Fruit fly (Drosophila melanogaster) whole organism, embryonic: ENCODE measurements around the gene CG6656.

Experiments
- CG10147 ChIP-seq: fragments of 200-800 bp; sonication (Bioruptor generic); optimal IDR thresholded peaks from 2 replicates; lab custom pipeline; 2019; ENCODE audit warnings: missing biosample characterization, mild to moderate bottlenecking, missing genetic modification characterization, moderate library complexity
- CG17829 ChIP-seq: fragments of 200-800 bp; optimal IDR thresholded peaks from 2 replicates; lab custom pipeline; 2019; ENCODE audit warnings: missing biosample characterization, mild to moderate bottlenecking, missing genetic modification characterization, moderate library complexity
- CG6683 ChIP-seq: fragments of 200-800 bp; sonication (Bioruptor generic); optimal IDR thresholded peaks from 2 replicates; lab custom pipeline; 2017; ENCODE audit warnings: missing biosample characterization, mild to moderate bottlenecking, missing genetic modification characterization, missing genetic modification reagents
- CG7963 ChIP-seq: fragments of 200-800 bp; sonication (Bioruptor generic); IDR thresholded peaks from 3 replicates; pipeline ENCODE4 v1.3.6; 2022; ENCODE audit warnings: missing biosample characterization, missing genetic modification characterization; ENCODE audit not compliant: partially characterized antibody
- HLH54F ChIP-seq: fragments of 200-800 bp; sonication (Bioruptor generic); optimal IDR thresholded peaks from 3 replicates; lab custom pipeline; 2016; ENCODE audit warnings: missing biosample characterization, missing genetic modification characterization
- Taf1 ChIP-seq: fragments of 200-800 bp; sonication (Bioruptor generic); IDR thresholded peaks from 2 replicates; pipeline ENCODE4 v1.3.6; 2022; ENCODE audit warnings: missing biosample characterization, missing genetic modification characterization
- hth ChIP-seq: fragments of >200 bp; optimal IDR thresholded peaks from 2 replicates; lab custom pipeline; 2017; ENCODE audit warnings: inconsistent platforms
- kah ChIP-seq: fragments of 200-800 bp; sonication (Bioruptor generic); optimal IDR thresholded peaks from 2 replicates; lab custom pipeline; 2018; ENCODE audit warnings: missing biosample characterization, mild to moderate bottlenecking, missing genetic modification characterization
- pan ChIP-seq, 4 experiments: fragments of >200 bp in 3 of 4; fragments of 200-800 bp in 1 of 4; sonication (Bioruptor generic) in 1 of 4; optimal IDR thresholded peaks in 3 of 4; IDR thresholded peaks in 1 of 4; 2 replicates each; pipeline versions ENCODE4 v1.3.6 to Lab custom; 2017 to 2022; ENCODE audit warnings: missing biosample characterization in 2 of 4, missing genetic modification characterization in 2 of 4, mixed read lengths in 1 of 4
- tll ChIP-seq, 2 experiments: fragments of 200-800 bp in 1 of 2; fragments of >200 bp in 1 of 2; sonication (Bioruptor generic) in 1 of 2; optimal IDR thresholded peaks; 2 replicates each; lab custom pipeline; 2017 to 2019; ENCODE audit warnings: missing biosample characterization in 2 of 2, missing genetic modification characterization in 2 of 2, mild to moderate bottlenecking in 1 of 2, moderate library complexity in 1 of 2
- yki ChIP-seq: fragments of >200 bp; optimal IDR thresholded peaks from 3 replicates; lab custom pipeline; 2018
- zfh2 ChIP-seq: fragments of 200-800 bp; sonication (Bioruptor generic); optimal IDR thresholded peaks from 2 replicates; lab custom pipeline; 2016; ENCODE audit warnings: missing biosample characterization, missing genetic modification characterization

DNA sequence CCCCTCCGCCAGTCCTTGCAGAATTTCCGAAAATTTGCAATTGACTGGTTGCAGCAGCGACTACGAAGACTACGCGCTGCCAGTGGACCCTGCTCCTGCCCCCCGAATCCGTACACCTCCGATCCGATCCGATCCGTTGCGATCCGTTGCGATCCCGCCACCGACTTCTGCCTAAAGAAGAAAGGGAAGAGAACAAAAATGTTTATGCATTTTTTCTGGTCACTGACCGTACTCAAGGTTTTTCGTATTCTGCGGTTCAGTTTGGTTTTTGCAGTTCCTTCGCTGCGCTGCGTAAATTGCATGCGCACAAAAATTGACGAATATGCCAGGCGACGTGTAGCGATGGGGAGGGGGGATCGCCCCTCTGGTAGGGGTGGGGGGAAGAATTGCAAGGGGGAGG is 47.2 kb downstream of the CG6656 start:
- TF ChIP-seq CG7963 (GFP tag; lab: Robert Waterston, UW) (no peak), yki (lab: Kevin White, UChicago) (no peak), zfh2 (GFP tag; lab: Kevin White, UChicago) (no peak), Taf1 (GFP tag; lab: Robert Waterston, UW) (no peak), hth (lab: Kevin White, UChicago) (no peak), tll (GFP tag; optimal IDR thresholded peaks at IDR 0.05; lab: Kevin White, UChicago) (no peak), pan (optimal IDR thresholded peaks at IDR 0.05; lab: Kevin White, UChicago) (no peak), pan (GFP tag; optimal IDR thresholded peaks at IDR 0.05 in 1 of 2, IDR thresholded peaks at IDR 0.05 in 1 of 2) (no peak), kah (no peak), CG10147 (GFP tag; lab: Kevin White, UChicago) (no peak), CG6683 (GFP tag; lab: Kevin White, UChicago) (no peak), HLH54F (GFP tag; lab: Kevin White, UChicago) (no peak), CG17829 (tag; lab: Kevin White, UChicago) (no peak)
